Worm (Caenorhabditis elegans) whole organism, L4 larva: ENCODE measurements around the gene suca-1.
A peak's percentile ranks its signal among the peaks of the same experiment; 100 is the strongest.

Experiments
- F10B5.3 ChIP-seq: sonication (generic microtip); optimal IDR thresholded peaks from 2 replicates; lab custom pipeline; 2016; ENCODE audit warnings: mild to moderate bottlenecking, missing genetic modification characterization, missing compliant biosample characterization
- F26F4.8 ChIP-seq: fragments of 200-800 bp; sonication (Bioruptor generic); conservative IDR thresholded peaks from 2 replicates; pipeline ENCODE4 v1.3.6; 2022; ENCODE audit warnings: missing genetic modification characterization, missing compliant biosample characterization
- F37D6.2 ChIP-seq: sonication (generic microtip); optimal IDR thresholded peaks from 2 replicates; lab custom pipeline; 2016; ENCODE audit warnings: mild to moderate bottlenecking, missing genetic modification characterization, missing compliant biosample characterization
- R02D3.7 ChIP-seq: fragments of 150-350 bp; sonication (generic microtip); optimal IDR thresholded peaks from 3 replicates; lab custom pipeline; 2014; ENCODE audit warnings: missing biosample characterization, missing genetic modification characterization
- T26A8.4 ChIP-seq: fragments of 200-800 bp; sonication (Bioruptor generic); IDR thresholded peaks from 2 replicates; pipeline ENCODE4 v1.3.6; 2022; ENCODE audit warnings: missing genetic modification characterization, missing compliant biosample characterization
- ZK546.5 ChIP-seq, 2 experiments: sonication (generic microtip); optimal IDR thresholded peaks; 2 replicates each; lab custom pipeline; 2017; ENCODE audit warnings: missing biosample characterization in 2 of 2, missing genetic modification characterization in 2 of 2
- aha-1 ChIP-seq: fragments of 150-350 bp; peaks from one replicate; lab custom pipeline; 2014; ENCODE audit warnings: missing biosample characterization, missing genetic modification characterization
- ceh-32 ChIP-seq: sonication (generic microtip); optimal IDR thresholded peaks from 2 replicates; lab custom pipeline; 2016; ENCODE audit warnings: mild to moderate bottlenecking, missing genetic modification characterization, missing compliant biosample characterization; ENCODE audit not compliant: poor library complexity
- ces-1 ChIP-seq: fragments of 150-350 bp; sonication (generic microtip); optimal IDR thresholded peaks from 4 replicates; lab custom pipeline; 2014; ENCODE audit warnings: missing biosample characterization, missing genetic modification reagents, missing genetic modification characterization
- ctbp-1 ChIP-seq: fragments of 200-800 bp; sonication (Bioruptor generic); IDR thresholded peaks from 2 replicates; pipeline ENCODE4 v1.3.6; 2022; ENCODE audit warnings: missing genetic modification reagents, missing genetic modification characterization, missing compliant biosample characterization
- daf-16 ChIP-seq, 3 experiments: sonication (generic microtip); optimal IDR thresholded peaks; 2 replicates each; lab custom pipeline; 2016 to 2017; ENCODE audit warnings: missing genetic modification characterization in 3 of 3, missing genetic modification reagents in 3 of 3, mild to moderate bottlenecking in 2 of 3, missing compliant biosample characterization in 2 of 3, missing biosample characterization in 1 of 3, moderate library complexity in 1 of 3
- dmd-8 ChIP-seq: fragments of 200-800 bp; sonication (Bioruptor generic); IDR thresholded peaks from 2 replicates; pipeline ENCODE4 v1.3.6; 2022; ENCODE audit warnings: missing genetic modification characterization, missing compliant biosample characterization
- duxl-1 ChIP-seq: sonication (generic microtip); optimal IDR thresholded peaks from 2 replicates; lab custom pipeline; 2016; ENCODE audit warnings: mild to moderate bottlenecking, missing genetic modification characterization, moderate library complexity, missing compliant biosample characterization; ENCODE audit not compliant: poor library complexity
- dve-1 ChIP-seq: sonication (generic microtip); optimal IDR thresholded peaks from 2 replicates; lab custom pipeline; 2017; ENCODE audit warnings: antibody characterized with exemption, mild to moderate bottlenecking, missing genetic modification characterization, missing compliant biosample characterization; ENCODE audit not compliant: insufficient read depth
- egl-43 ChIP-seq: fragments of 200-800 bp; sonication (Bioruptor generic); IDR thresholded peaks from 2 replicates; pipeline ENCODE4 v1.3.6; 2022; ENCODE audit warnings: missing genetic modification reagents, missing genetic modification characterization, missing compliant biosample characterization
- lin-1 ChIP-seq: fragments of 200-800 bp; sonication (Bioruptor generic); IDR thresholded peaks from 2 replicates; pipeline ENCODE4 v1.3.6; 2022; ENCODE audit warnings: missing genetic modification reagents, missing genetic modification characterization, missing compliant biosample characterization
- lin-38 ChIP-seq: fragments of 200-800 bp; sonication (Bioruptor generic); IDR thresholded peaks from 2 replicates; pipeline ENCODE4 v1.3.6; 2022; ENCODE audit warnings: missing genetic modification reagents, missing genetic modification characterization, missing compliant biosample characterization
- lir-3 ChIP-seq: sonication (generic microtip); optimal IDR thresholded peaks from 2 replicates; lab custom pipeline; 2016; ENCODE audit warnings: mild to moderate bottlenecking, missing genetic modification characterization, missing compliant biosample characterization
- lsy-2 ChIP-seq, 2 experiments: fragments of 150-350 bp in 1 of 2; sonication (generic microtip) in 1 of 2; optimal IDR thresholded peaks; 2 replicates each; lab custom pipeline; 2014 to 2017; ENCODE audit warnings: missing biosample characterization in 2 of 2, missing genetic modification characterization in 2 of 2
- mdl-1 ChIP-seq, 2 experiments: fragments of 150-350 bp in 1 of 2; sonication (generic microtip) in 1 of 2; optimal IDR thresholded peaks; 2 replicates each; lab custom pipeline; 2014 to 2017; ENCODE audit warnings: missing biosample characterization in 2 of 2, missing genetic modification characterization in 2 of 2
- mxl-2 ChIP-seq: fragments of 200-800 bp; sonication (Bioruptor generic); conservative IDR thresholded peaks from 2 replicates; pipeline ENCODE4 v1.3.6; 2022; ENCODE audit warnings: missing genetic modification reagents, missing genetic modification characterization, missing compliant biosample characterization
- nhr-111 ChIP-seq: fragments of 200-800 bp; sonication (Bioruptor generic); optimal IDR thresholded peaks from 2 replicates; lab custom pipeline; 2018; ENCODE audit warnings: mild to moderate bottlenecking, missing genetic modification characterization, missing compliant biosample characterization
- nhr-28 ChIP-seq: fragments of 150-350 bp; optimal IDR thresholded peaks from 2 replicates; lab custom pipeline; 2014; ENCODE audit warnings: missing biosample characterization, missing genetic modification characterization
- nhr-42 ChIP-seq: fragments of 200-800 bp; sonication (Bioruptor generic); IDR thresholded peaks from 2 replicates; pipeline ENCODE4 v1.3.6; 2022; ENCODE audit warnings: missing genetic modification characterization, missing compliant biosample characterization
- nhr-6 ChIP-seq: fragments of 150-350 bp; optimal IDR thresholded peaks from 2 replicates; lab custom pipeline; 2014; ENCODE audit warnings: missing biosample characterization, missing genetic modification characterization
- pqm-1 ChIP-seq: sonication (generic microtip); optimal IDR thresholded peaks from 2 replicates; lab custom pipeline; 2017; ENCODE audit warnings: missing biosample characterization, missing genetic modification characterization
- rbr-2 ChIP-seq: sonication (generic microtip); optimal IDR thresholded peaks from 2 replicates; lab custom pipeline; 2016; ENCODE audit warnings: missing genotype, missing genetic modification characterization, missing compliant biosample characterization
- unc-130 ChIP-seq: sonication (generic microtip); optimal IDR thresholded peaks from 2 replicates; lab custom pipeline; 2016; ENCODE audit warnings: missing genetic modification reagents, missing genetic modification characterization, missing compliant biosample characterization
- unc-39 ChIP-seq: sonication (generic microtip); optimal IDR thresholded peaks from 2 replicates; lab custom pipeline; 2017; ENCODE audit warnings: missing biosample characterization, missing genetic modification characterization
- unc-62 ChIP-seq, 3 experiments: fragments of 150-350 bp in 1 of 3; sonication (generic microtip); optimal IDR thresholded peaks in 2 of 3; peaks in 1 of 3; 1 replicate in 1 of 3; 2 replicates in 2 of 3; lab custom pipeline; 2014 to 2017; ENCODE audit warnings: missing biosample characterization in 3 of 3, missing genetic modification characterization in 3 of 3, missing genetic modification reagents in 3 of 3, missing genotype in 1 of 3
- zip-2 ChIP-seq: fragments of 150-350 bp; optimal IDR thresholded peaks from 2 replicates; lab custom pipeline; 2014; ENCODE audit warnings: missing biosample characterization, missing genetic modification characterization

The suca-1 gene

DNA sequence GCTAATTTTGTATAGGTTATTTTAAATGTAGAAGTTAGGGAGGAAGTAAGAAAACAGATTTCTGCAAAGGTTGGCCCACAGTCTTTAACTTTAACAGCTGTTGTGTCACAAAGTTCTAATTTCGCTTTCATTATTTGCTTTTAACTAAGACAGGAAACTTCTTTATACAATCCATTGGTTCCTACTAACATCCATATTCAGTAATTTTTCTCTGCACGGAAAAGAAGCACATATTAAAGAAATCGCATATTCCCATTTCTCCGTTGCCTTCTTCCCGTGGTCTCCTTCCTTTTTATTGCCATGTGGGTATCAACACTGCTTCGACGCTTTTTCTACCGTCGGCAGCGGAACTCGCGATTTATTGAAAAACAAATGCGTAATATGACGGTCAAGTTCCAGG is 17.9 kb downstream of the suca-1 start, which contains the start of gene T21E8.6:
Gene T21E8.6 (plus strand): TSS at position 301 of the 400 bp plus-strand sequence.
- no peak for TF ChIP-seq dve-1 (tag; lab: Kevin White, UChicago)
- TF ChIP-seq unc-62 (GFP tag; optimal IDR thresholded peaks at IDR 0.05 in 1 of 2; lab: Kevin White, UChicago) = peak in 1 of 2 experiments; percentile 56
- no peak for TF ChIP-seq unc-62 (tag; optimal IDR thresholded peaks at IDR 0.05; lab: Kevin White, UChicago)
- TF ChIP-seq, all 104 proteins: peak for 1

DNA sequence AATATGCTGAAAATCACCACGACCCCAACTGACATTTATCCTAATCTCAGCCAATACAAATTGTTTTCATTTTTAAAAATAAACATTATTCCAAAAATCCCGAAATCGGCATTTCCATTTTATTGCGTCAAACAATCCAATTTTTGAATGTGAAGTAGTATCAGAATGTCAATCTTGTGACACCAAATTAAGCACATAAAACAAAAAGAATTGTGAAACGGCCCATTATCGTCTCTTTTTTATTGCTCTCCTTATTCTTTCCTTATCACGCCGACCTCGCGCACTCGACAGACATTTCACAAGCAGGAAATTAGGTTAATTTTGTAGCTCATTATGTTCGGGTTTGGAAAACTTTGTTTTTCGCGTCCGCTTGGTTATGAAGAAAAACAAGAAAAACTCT is 19.4 kb downstream of the suca-1 start, which contains the start of gene T21E8.4:
Gene T21E8.4 (plus strand): TSS at position 301 of the 400 bp plus-strand sequence.
- TF ChIP-seq T26A8.4 (GFP tag; lab: Robert Waterston, UW) = no peak
- no peak for TF ChIP-seq F37D6.2
- no peak for TF ChIP-seq F26F4.8 (GFP tag; lab: Robert Waterston, UW)
- TF ChIP-seq daf-16 (GFP tag; optimal IDR thresholded peaks at IDR 0.05; lab: Kevin White, UChicago) = no peak
- TF ChIP-seq daf-16 (tag; optimal IDR thresholded peaks at IDR 0.05; lab: Kevin White, UChicago) = no peak
- TF ChIP-seq lsy-2 (tag; optimal IDR thresholded peaks at IDR 0.05; lab: Kevin White, UChicago) = no peak
- no peak for TF ChIP-seq mxl-2 (GFP tag; lab: Robert Waterston, UW)
- TF ChIP-seq nhr-6 (tag; lab: Kevin White, UChicago) = no peak
- no peak for TF ChIP-seq mdl-1 (tag; optimal IDR thresholded peaks at IDR 0.05; lab: Kevin White, UChicago)
- no peak for TF ChIP-seq R02D3.7 (tag; lab: Kevin White, UChicago)
- no peak for TF ChIP-seq unc-39

DNA sequence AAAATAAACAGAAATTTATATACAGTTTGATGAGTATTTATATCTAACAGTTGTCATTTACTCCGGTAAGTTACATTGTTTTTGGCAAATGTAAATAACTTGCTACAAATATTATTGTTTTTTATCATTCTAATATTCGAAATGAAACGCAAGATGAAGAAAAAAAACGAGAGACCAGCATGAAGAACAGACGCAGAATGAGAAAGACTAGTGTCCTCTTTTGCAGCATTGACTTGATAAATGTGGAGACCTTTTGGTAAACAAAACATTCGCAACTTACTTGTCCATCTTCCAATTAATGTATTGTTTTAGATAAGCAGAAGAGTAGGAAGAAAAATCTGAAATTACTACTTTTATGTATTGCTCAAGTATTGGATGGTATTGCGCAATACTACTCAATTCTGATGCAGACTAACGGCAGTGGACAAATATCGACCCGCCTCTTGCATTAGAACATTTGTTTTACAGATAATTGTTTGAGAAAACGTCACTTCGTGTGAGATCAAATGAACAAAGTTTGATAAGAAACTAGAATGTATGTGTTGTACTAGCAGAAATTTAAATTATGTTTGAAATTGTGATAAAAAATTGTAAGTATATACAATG is 22.7 kb downstream of the suca-1 start, which contains the start of gene pgp-6:
Gene pgp-6 (minus strand): TSS at position 288 of the 606 bp plus-strand sequence.
- TF ChIP-seq nhr-42 (GFP tag; lab: Robert Waterston, UW) (no peak), lir-3 (tag; lab: Kevin White, UChicago) (no peak), F10B5.3 (no peak), unc-62 (GFP tag; optimal IDR thresholded peaks at IDR 0.05 in 1 of 2; lab: Kevin White, UChicago) (peak in 1 of 2 experiments; percentile 69), unc-62 (tag; optimal IDR thresholded peaks at IDR 0.05; lab: Kevin White, UChicago) (no peak), egl-43 (GFP tag; lab: Robert Waterston, UW) (no peak), nhr-28 (tag; lab: Kevin White, UChicago) (peak; percentile 55), dmd-8 (GFP tag; lab: Robert Waterston, UW) (no peak), unc-130 (GFP tag; lab: Kevin White, UChicago) (no peak), daf-16 (GFP tag; optimal IDR thresholded peaks at IDR 0.05; lab: Kevin White, UChicago) (no peak), daf-16 (tag; optimal IDR thresholded peaks at IDR 0.05; lab: Kevin White, UChicago) (peak; percentile 84), pqm-1 (tag; lab: Kevin White, UChicago) (peak; percentile 72), rbr-2 (tag; lab: Kevin White, UChicago) (no peak), nhr-111 (GFP tag; lab: Kevin White, UChicago) (no peak), ZK546.5 (tag; optimal IDR thresholded peaks at IDR 0.05; lab: Kevin White, UChicago) (no peak), lin-1 (GFP tag; lab: Robert Waterston, UW) (no peak), ceh-32 (tag; lab: Kevin White, UChicago) (no peak), aha-1 (tag; lab: Kevin White, UChicago) (peak; percentile 80), ces-1 (GFP tag; lab: Kevin White, UChicago) (no peak), lin-38 (GFP tag; lab: Robert Waterston, UW) (no peak), duxl-1 (tag; lab: Kevin White, UChicago) (no peak), zip-2 (tag; lab: Kevin White, UChicago) (peak; percentile 89)

DNA sequence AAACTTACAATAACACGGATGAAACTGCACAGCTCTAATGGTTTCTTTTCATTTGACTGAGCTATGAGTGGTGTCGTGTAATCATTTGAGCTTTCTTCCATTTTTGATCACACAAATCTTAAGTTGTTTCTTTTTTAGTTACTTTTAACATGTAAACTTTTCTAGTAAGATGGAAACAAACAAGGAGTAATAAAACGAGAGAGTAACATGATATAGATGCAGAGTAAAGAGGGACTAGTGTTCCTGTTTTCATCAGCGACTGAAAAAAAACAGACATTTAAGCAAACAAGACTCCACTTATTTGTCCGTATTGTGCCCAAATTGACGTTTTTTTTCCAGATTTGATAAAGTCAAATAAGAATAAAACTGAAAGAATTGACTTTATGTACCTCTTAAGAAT is 29.8 kb downstream of the suca-1 start, which contains the start of gene pgp-7:
Gene pgp-7 (minus strand): TSS at position 101 of the 400 bp plus-strand sequence.
- peak in 1 of 2 experiments; percentile 20 for TF ChIP-seq unc-62 (GFP tag; optimal IDR thresholded peaks at IDR 0.05 in 1 of 2; lab: Kevin White, UChicago)
- no peak for TF ChIP-seq unc-62 (tag; optimal IDR thresholded peaks at IDR 0.05; lab: Kevin White, UChicago)
- TF ChIP-seq ctbp-1 (GFP tag; lab: Robert Waterston, UW) = no peak
